Worm (Caenorhabditis elegans): ENCODE measurements around the gene F49F1.4.

F49F1.4 gene

DNA sequence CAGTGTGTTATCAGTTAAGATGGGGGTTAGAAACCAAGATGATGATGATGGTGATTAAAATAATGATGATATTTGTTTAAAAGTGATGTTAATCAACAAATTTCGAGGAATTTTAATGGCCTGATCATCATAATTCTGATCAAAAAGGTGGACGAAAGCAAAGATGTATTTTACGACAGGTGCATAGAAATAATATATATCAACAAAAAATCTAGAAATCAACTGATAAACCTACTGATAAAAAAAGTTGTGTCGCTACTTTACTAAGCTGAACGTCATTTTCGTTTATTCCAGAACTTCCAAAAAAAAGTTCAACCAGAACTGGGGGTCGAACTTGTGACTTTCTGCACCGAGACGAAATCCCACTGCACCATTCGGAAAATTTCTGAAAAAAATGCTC is 7.5 kb upstream of the F49F1.4 start, which contains the start of gene mul-1:
TSS of gene mul-1 (minus strand) at position 84 of the 400 bp plus-strand sequence.
- TF ChIP-seq sea-1 (GFP tag; conservative IDR thresholded peaks at IDR 0.05): no peak
- no peak for TF ChIP-seq tbx-37 (GFP tag; conservative IDR thresholded peaks at IDR 0.05)
- TF ChIP-seq ceh-13 (GFP tag; optimal IDR thresholded peaks at IDR 0.05): no peak
- TF ChIP-seq tbx-11 (GFP tag; IDR thresholded peaks at IDR 0.05): no peak
- TF ChIP-seq ama-1 (optimal IDR thresholded peaks at IDR 0.05): no peak
- no peak for TF ChIP-seq ets-7 (tag; optimal IDR thresholded peaks at IDR 0.05)
- TF ChIP-seq hmg-4 (GFP tag; optimal IDR thresholded peaks at IDR 0.05): no peak
- TF ChIP-seq F13C5.2 (tag; optimal IDR thresholded peaks at IDR 0.05): no peak
- TF ChIP-seq aly-1 (tag; optimal IDR thresholded peaks at IDR 0.05): no peak
- TF ChIP-seq pes-1 (GFP tag; IDR thresholded peaks at IDR 0.05): no peak
- TF ChIP-seq flt-1 (GFP tag; IDR thresholded peaks at IDR 0.05): no peak

DNA sequence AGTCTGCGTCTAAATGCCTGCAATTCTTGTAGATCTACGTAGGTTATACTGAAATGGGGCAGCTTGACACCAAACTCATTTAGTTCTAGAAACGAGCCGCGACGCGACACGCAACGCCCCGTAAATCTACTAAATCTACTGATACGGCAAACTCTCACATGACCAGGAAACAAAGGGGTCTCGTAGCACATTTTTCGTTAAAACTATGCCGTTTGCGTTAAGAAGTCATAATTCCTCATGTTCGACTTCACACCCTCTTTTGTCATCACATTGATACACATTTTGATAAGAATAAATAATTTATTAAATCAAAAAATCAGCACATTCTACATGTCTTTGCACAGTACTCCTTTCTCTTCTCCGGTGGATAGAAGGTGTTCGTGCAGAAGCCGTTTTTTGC is 5.5 kb upstream of the F49F1.4 start:
- TF ChIP-seq tra-4 (tag; optimal IDR thresholded peaks at IDR 0.05) (no peak), flt-1 (GFP tag; IDR thresholded peaks at IDR 0.05) (no peak), aly-1 (tag; optimal IDR thresholded peaks at IDR 0.05) (no peak), sea-1 (GFP tag; conservative IDR thresholded peaks at IDR 0.05) (no peak), F13C5.2 (tag; optimal IDR thresholded peaks at IDR 0.05) (no peak), ceh-13 (GFP tag; optimal IDR thresholded peaks at IDR 0.05) (no peak), pes-1 (GFP tag; IDR thresholded peaks at IDR 0.05) (no peak), B0310.2 (tag; optimal IDR thresholded peaks at IDR 0.05) (no peak), tbx-11 (GFP tag; IDR thresholded peaks at IDR 0.05) (no peak), scrt-1 (GFP tag; IDR thresholded peaks at IDR 0.05) (no peak), ets-7 (tag; optimal IDR thresholded peaks at IDR 0.05) (no peak), ama-1 (optimal IDR thresholded peaks at IDR 0.05) (no peak)

ce11 chrIV:4120263-4120662 is 4.7 kb upstream of the F49F1.4 start, which contains the start of gene F49F1.5:
TSS of gene F49F1.5 (minus strand) at chrIV:4120415.
- TF ChIP-seq ets-7 (tag; optimal IDR thresholded peaks at IDR 0.05) (no peak), aly-1 (tag; optimal IDR thresholded peaks at IDR 0.05) (no peak), ceh-13 (GFP tag; optimal IDR thresholded peaks at IDR 0.05) (no peak), scrt-1 (GFP tag; IDR thresholded peaks at IDR 0.05) (no peak), hmbx-1 (tag; optimal IDR thresholded peaks at IDR 0.05) (no peak), tbx-37 (GFP tag; conservative IDR thresholded peaks at IDR 0.05) (no peak), pes-1 (GFP tag; IDR thresholded peaks at IDR 0.05) (no peak), tra-4 (tag; optimal IDR thresholded peaks at IDR 0.05) (no peak), hnd-1 (tag; optimal IDR thresholded peaks at IDR 0.05) (no peak), sea-1 (GFP tag; conservative IDR thresholded peaks at IDR 0.05) (no peak), ceh-36 (tag; optimal IDR thresholded peaks at IDR 0.05) (no peak), hmg-4 (GFP tag; optimal IDR thresholded peaks at IDR 0.05) (no peak), B0310.2 (tag; optimal IDR thresholded peaks at IDR 0.05) (no peak), ama-1 (optimal IDR thresholded peaks at IDR 0.05) (no peak), flt-1 (GFP tag; IDR thresholded peaks at IDR 0.05) (no peak), F13C5.2 (tag; optimal IDR thresholded peaks at IDR 0.05) (no peak)

- TF ChIP-seq ceh-13 (GFP tag; optimal IDR thresholded peaks at IDR 0.05) (no peak), tra-4 (tag; optimal IDR thresholded peaks at IDR 0.05) (no peak), tbx-11 (GFP tag; IDR thresholded peaks at IDR 0.05) (no peak), scrt-1 (GFP tag; IDR thresholded peaks at IDR 0.05) (no peak), hmbx-1 (tag; optimal IDR thresholded peaks at IDR 0.05) (no peak), F13C5.2 (tag; optimal IDR thresholded peaks at IDR 0.05) (no peak), sea-1 (GFP tag; conservative IDR thresholded peaks at IDR 0.05) (no peak), tbx-37 (GFP tag; conservative IDR thresholded peaks at IDR 0.05) (no peak), pes-1 (GFP tag; IDR thresholded peaks at IDR 0.05) (no peak), ets-7 (tag; optimal IDR thresholded peaks at IDR 0.05) (no peak), aly-1 (tag; optimal IDR thresholded peaks at IDR 0.05) (no peak), hmg-4 (GFP tag; optimal IDR thresholded peaks at IDR 0.05) (no peak), ceh-36 (tag; optimal IDR thresholded peaks at IDR 0.05) (no peak), flt-1 (GFP tag; IDR thresholded peaks at IDR 0.05) (no peak), ama-1 (optimal IDR thresholded peaks at IDR 0.05) (no peak), hnd-1 (tag; optimal IDR thresholded peaks at IDR 0.05) (no peak)
Observed at ce11 chrIV:4117432-4117831, 1.9 kb upstream of the F49F1.4 start, which contains the start of gene drd-50. TSS of gene drd-50 (plus strand) at chrIV:4117732.

- TF ChIP-seq flt-1 (GFP tag; IDR thresholded peaks at IDR 0.05): no peak
- TF ChIP-seq ceh-36 (tag; optimal IDR thresholded peaks at IDR 0.05): no peak
Observed at ce11 chrIV:4114526-4114925, 1.0 kb downstream of the F49F1.4 start, which contains the start of gene F49F1.15. TSS of gene F49F1.15 (minus strand) at chrIV:4114626.

DNA sequence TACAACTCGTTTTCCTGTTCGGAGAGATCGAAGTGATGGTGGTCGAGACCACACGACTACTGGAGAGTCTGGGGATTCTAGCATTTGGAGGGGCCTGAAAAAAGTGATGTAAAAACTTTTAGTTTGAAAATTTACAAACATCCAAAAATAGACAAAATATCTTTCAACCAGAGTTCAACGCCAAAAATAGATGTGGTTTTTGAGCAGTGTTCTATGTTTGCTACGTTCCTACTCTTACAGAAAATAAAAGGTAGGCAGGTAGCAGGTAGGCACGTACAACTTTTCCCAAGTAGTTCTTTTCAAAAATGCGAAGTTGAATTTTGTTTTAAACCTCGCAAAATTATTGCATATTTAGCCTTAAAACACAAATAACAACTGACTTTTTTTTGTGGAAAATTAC is 3.1 kb downstream of the F49F1.4 start, which contains the start of gene F49F1.14:
TSS of gene F49F1.14 (minus strand) at position 101 of the 400 bp plus-strand sequence.
- no peak for TF ChIP-seq ceh-36 (tag; optimal IDR thresholded peaks at IDR 0.05)
- TF ChIP-seq pes-1 (GFP tag; IDR thresholded peaks at IDR 0.05): no peak
- no peak for TF ChIP-seq sea-1 (GFP tag; conservative IDR thresholded peaks at IDR 0.05)
- TF ChIP-seq B0310.2 (tag; optimal IDR thresholded peaks at IDR 0.05): no peak
- TF ChIP-seq flt-1 (GFP tag; IDR thresholded peaks at IDR 0.05): no peak
- TF ChIP-seq aly-1 (tag; optimal IDR thresholded peaks at IDR 0.05): no peak
- TF ChIP-seq scrt-1 (GFP tag; IDR thresholded peaks at IDR 0.05): no peak
- no peak for TF ChIP-seq hmg-4 (GFP tag; optimal IDR thresholded peaks at IDR 0.05)
- TF ChIP-seq hnd-1 (tag; optimal IDR thresholded peaks at IDR 0.05): no peak
- no peak for TF ChIP-seq F13C5.2 (tag; optimal IDR thresholded peaks at IDR 0.05)
- no peak for TF ChIP-seq tbx-37 (GFP tag; conservative IDR thresholded peaks at IDR 0.05)
- TF ChIP-seq tra-4 (tag; optimal IDR thresholded peaks at IDR 0.05): no peak

- TF ChIP-seq hmg-4 (GFP tag; optimal IDR thresholded peaks at IDR 0.05) (no peak), B0310.2 (tag; optimal IDR thresholded peaks at IDR 0.05) (no peak), hmbx-1 (tag; optimal IDR thresholded peaks at IDR 0.05) (no peak), sea-1 (GFP tag; conservative IDR thresholded peaks at IDR 0.05) (no peak)
Observed at ce11 chrIV:4108767-4109166, 6.8 kb downstream of the F49F1.4 start, which contains the start of gene C35B1.7. TSS of gene C35B1.7 (plus strand) at chrIV:4109067.

- no peak for TF ChIP-seq pes-1 (GFP tag; IDR thresholded peaks at IDR 0.05)
- no peak for TF ChIP-seq ceh-36 (tag; optimal IDR thresholded peaks at IDR 0.05)
- no peak for TF ChIP-seq tra-4 (tag; optimal IDR thresholded peaks at IDR 0.05)
Observed at ce11 chrIV:4102720-4103119, 12.8 kb downstream of the F49F1.4 start, which contains the start of gene ubc-1. TSS of gene ubc-1 (plus strand) at chrIV:4103020.

Data from whole organism, early embryonic.